Worm (Caenorhabditis elegans) whole organism, L3 larva: Measurements from ENCODE around the gene F12F6.1.

ENCODE experiments used
- ZK546.5 ChIP-seq: sonication (generic microtip); optimal IDR thresholded peaks from 2 replicates; lab custom pipeline; 2017; ENCODE audit warnings: missing biosample characterization, missing genetic modification characterization
- aly-2 ChIP-seq: fragments of 150-350 bp; optimal IDR thresholded peaks from 2 replicates; lab custom pipeline; 2014; ENCODE audit warnings: missing biosample characterization, missing genetic modification characterization
- ceh-16 ChIP-seq: sonication (generic microtip); optimal IDR thresholded peaks from 2 replicates; lab custom pipeline; 2017; ENCODE audit warnings: missing biosample characterization, missing genetic modification characterization
- ceh-28 ChIP-seq: fragments of 150-350 bp; optimal IDR thresholded peaks from 2 replicates; lab custom pipeline; 2014; ENCODE audit warnings: missing biosample characterization, missing genetic modification reagents, missing genetic modification characterization
- ceh-82 ChIP-seq: fragments of 150-350 bp; optimal IDR thresholded peaks from 2 replicates; lab custom pipeline; 2014; ENCODE audit warnings: missing biosample characterization, missing genetic modification characterization
- ceh-9 ChIP-seq: sonication (generic microtip); optimal IDR thresholded peaks from 2 replicates; lab custom pipeline; 2018; ENCODE audit warnings: missing biosample characterization, missing genetic modification characterization
- egl-27 ChIP-seq: sonication (generic microtip); optimal IDR thresholded peaks from 4 replicates; lab custom pipeline; 2017; ENCODE audit warnings: missing biosample characterization, missing genetic modification reagents, missing genetic modification characterization
- egl-5 ChIP-seq: fragments of 150-350 bp; optimal IDR thresholded peaks from 2 replicates; lab custom pipeline; 2017; ENCODE audit warnings: missing biosample characterization, missing genetic modification reagents, missing genetic modification characterization, inconsistent platforms
- elt-2 ChIP-seq: sonication (generic microtip); optimal IDR thresholded peaks from 2 replicates; lab custom pipeline; 2016; ENCODE audit warnings: missing genetic modification reagents, mild to moderate bottlenecking, missing genetic modification characterization, missing compliant biosample characterization
- elt-3 ChIP-seq, 3 experiments: fragments of 150-350 bp in 1 of 3; sonication (generic microtip) in 2 of 3; optimal IDR thresholded peaks; 2 replicates in 2 of 3; 4 replicates in 1 of 3; lab custom pipeline; 2014 to 2017; ENCODE audit warnings: missing biosample characterization in 3 of 3, missing genetic modification characterization in 3 of 3
- lin-15B ChIP-seq: fragments of 150-350 bp; optimal IDR thresholded peaks from 2 replicates; lab custom pipeline; 2014; ENCODE audit warnings: missing biosample characterization, missing genetic modification characterization
- lin-39 ChIP-seq: fragments of 150-350 bp; optimal IDR thresholded peaks from 2 replicates; lab custom pipeline; 2018; ENCODE audit warnings: missing biosample characterization, missing genetic modification reagents, missing genetic modification characterization
- mdl-1 ChIP-seq: fragments of 150-350 bp; optimal IDR thresholded peaks from 2 replicates; lab custom pipeline; 2014; ENCODE audit warnings: missing biosample characterization, missing genetic modification characterization
- mml-1 ChIP-seq: fragments of 150-350 bp; sonication (generic microtip); optimal IDR thresholded peaks from 3 replicates; lab custom pipeline; 2014; ENCODE audit warnings: missing biosample characterization, missing genetic modification characterization
- nfya-1 ChIP-seq: sonication (generic microtip); optimal IDR thresholded peaks from 2 replicates; lab custom pipeline; 2017; ENCODE audit warnings: missing genetic modification characterization, mild to moderate bottlenecking, missing compliant biosample characterization, antibody characterized with exemption, moderate library complexity; ENCODE audit not compliant: insufficient read depth
- nhr-11 ChIP-seq: fragments of 150-350 bp; optimal IDR thresholded peaks from 2 replicates; lab custom pipeline; 2014; ENCODE audit warnings: missing biosample characterization, missing genetic modification characterization
- nhr-237 ChIP-seq: fragments of 150-350 bp; optimal IDR thresholded peaks from 2 replicates; lab custom pipeline; 2014; ENCODE audit warnings: missing biosample characterization, missing genetic modification characterization
- nhr-25 ChIP-seq: sonication (generic microtip); optimal IDR thresholded peaks from 2 replicates; lab custom pipeline; 2017; ENCODE audit warnings: missing biosample characterization, missing genetic modification characterization
- nhr-28 ChIP-seq: fragments of 150-350 bp; optimal IDR thresholded peaks from 2 replicates; lab custom pipeline; 2014; ENCODE audit warnings: missing biosample characterization, missing genetic modification characterization
- nhr-43 ChIP-seq: sonication (generic microtip); optimal IDR thresholded peaks from 2 replicates; lab custom pipeline; 2016; ENCODE audit warnings: mild to moderate bottlenecking, missing genetic modification characterization, missing compliant biosample characterization; ENCODE audit not compliant: poor library complexity, severe bottlenecking
- nhr-77 ChIP-seq: fragments of 150-350 bp; optimal IDR thresholded peaks from 2 replicates; lab custom pipeline; 2014; ENCODE audit warnings: missing biosample characterization, missing genetic modification characterization
- pha-4 ChIP-seq: fragments of 150-350 bp; optimal IDR thresholded peaks from 2 replicates; lab custom pipeline; 2014; ENCODE audit warnings: missing biosample characterization, missing genetic modification reagents, missing genetic modification characterization
- pqm-1 ChIP-seq: fragments of 150-350 bp; optimal IDR thresholded peaks from 2 replicates; lab custom pipeline; 2017; ENCODE audit warnings: missing biosample characterization, missing genetic modification characterization, inconsistent platforms
- sea-2 ChIP-seq: fragments of 150-350 bp; sonication (generic microtip); optimal IDR thresholded peaks from 4 replicates; lab custom pipeline; 2014; ENCODE audit warnings: missing biosample characterization, missing genetic modification reagents, missing genetic modification characterization
- skn-1 ChIP-seq: fragments of 150-350 bp; optimal IDR thresholded peaks from 2 replicates; lab custom pipeline; 2014; ENCODE audit warnings: missing biosample characterization, missing genetic modification characterization
- snpc-4 ChIP-seq: fragments of 150-350 bp; optimal IDR thresholded peaks from 2 replicates; lab custom pipeline; 2014; ENCODE audit warnings: missing biosample characterization, missing genetic modification characterization
- zag-1 ChIP-seq: fragments of 150-350 bp; optimal IDR thresholded peaks from 2 replicates; lab custom pipeline; 2014; ENCODE audit warnings: missing biosample characterization, missing genetic modification characterization
- ztf-11 ChIP-seq: fragments of 150-350 bp; optimal IDR thresholded peaks from 2 replicates; lab custom pipeline; 2014; ENCODE audit warnings: missing biosample characterization, missing genetic modification characterization
- ztf-4 ChIP-seq: fragments of 150-350 bp; optimal IDR thresholded peaks from 2 replicates; lab custom pipeline; 2014; ENCODE audit warnings: missing biosample characterization, missing genetic modification characterization

Gene F12F6.1

DNA sequence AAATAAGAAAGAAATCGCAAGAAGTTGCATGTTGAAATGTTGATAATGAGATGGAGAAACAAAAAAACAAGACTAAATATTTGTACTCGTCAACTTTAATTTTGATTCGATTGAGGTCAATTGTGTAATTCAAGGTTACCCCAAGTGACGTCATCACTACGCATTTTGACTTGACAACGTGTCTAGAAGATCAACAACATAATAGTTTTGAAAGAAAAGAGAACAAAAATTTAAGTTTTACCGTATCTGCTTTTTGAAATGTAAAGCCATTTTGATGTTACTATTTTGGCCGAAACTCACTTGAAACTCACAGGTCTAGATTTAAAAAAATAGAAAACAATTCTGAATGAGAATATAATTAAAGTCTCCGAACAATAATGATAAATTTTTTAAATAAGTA, 37.2 kb downstream of the F12F6.1 start, which contains the start of gene dsl-5:
TSS of gene dsl-5 (minus strand) at position 101 of the 400 bp plus-strand sequence.
- TF ChIP-seq nhr-25 (tag; lab: Kevin White, UChicago) (peak; percentile 12), egl-5 (no peak)

DNA sequence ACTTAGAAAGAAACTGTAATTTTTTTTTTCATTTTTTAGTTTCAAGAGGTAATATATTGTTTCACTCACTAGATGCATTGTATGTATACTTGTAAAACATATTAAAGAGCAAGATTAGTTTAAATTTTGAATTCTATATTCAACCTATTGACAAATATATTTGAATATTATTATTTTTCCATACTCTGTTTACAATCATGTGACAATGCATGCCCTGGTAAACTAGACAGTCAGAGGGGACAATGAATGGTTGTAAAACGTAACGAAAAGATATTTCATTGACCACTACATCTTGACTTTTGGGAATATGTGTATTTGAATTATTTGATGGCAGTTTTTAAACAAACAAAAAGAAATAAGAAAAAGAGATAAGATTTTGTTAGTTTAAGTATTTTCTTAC, 38.6 kb downstream of the F12F6.1 start:
- no peak for TF ChIP-seq nhr-11 (tag; lab: Kevin White, UChicago)
- no peak for TF ChIP-seq ceh-28
- TF ChIP-seq pha-4 (tag; lab: Kevin White, UChicago), result peak; percentile 36

DNA sequence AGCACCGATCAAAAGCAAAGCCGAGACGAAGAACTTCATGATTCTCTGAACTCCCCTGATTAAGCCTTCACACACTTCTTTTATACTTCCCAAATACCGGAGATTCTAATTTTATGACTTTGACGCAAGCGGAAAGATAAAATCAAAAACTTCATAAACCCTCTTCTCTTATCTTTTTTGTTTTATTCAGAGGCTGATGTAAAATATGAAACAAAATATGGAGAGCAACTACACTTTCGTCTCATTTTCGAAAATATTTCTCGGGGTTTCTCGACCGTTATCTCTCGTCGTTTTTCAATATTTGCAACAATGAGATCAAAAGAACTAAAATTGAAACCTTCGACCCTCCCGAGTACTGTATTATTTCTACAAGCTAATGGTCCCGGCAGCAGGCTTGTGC, 39.3 kb downstream of the F12F6.1 start, which contains the start of gene lys-4:
TSS of gene lys-4 (minus strand) at position 115 of the 400 bp plus-strand sequence.
- TF ChIP-seq pqm-1 (tag; lab: Kevin White, UChicago) (peak; percentile 75), elt-2 (peak; percentile 82), skn-1 (tag; lab: Kevin White, UChicago) (no peak), nhr-77 (tag; lab: Kevin White, UChicago) (no peak), ceh-82 (tag; lab: Kevin White, UChicago) (no peak), ztf-4 (no peak), elt-3 (tag; optimal IDR thresholded peaks at IDR 0.05; lab: Kevin White, UChicago) (no peak), lin-39 (tag; lab: Kevin White, UChicago) (no peak), nhr-28 (tag; lab: Kevin White, UChicago) (no peak), nfya-1 (tag; lab: Kevin White, UChicago) (no peak), zag-1 (tag; lab: Kevin White, UChicago) (no peak), nhr-43 (no peak), lin-15B (no peak)

DNA sequence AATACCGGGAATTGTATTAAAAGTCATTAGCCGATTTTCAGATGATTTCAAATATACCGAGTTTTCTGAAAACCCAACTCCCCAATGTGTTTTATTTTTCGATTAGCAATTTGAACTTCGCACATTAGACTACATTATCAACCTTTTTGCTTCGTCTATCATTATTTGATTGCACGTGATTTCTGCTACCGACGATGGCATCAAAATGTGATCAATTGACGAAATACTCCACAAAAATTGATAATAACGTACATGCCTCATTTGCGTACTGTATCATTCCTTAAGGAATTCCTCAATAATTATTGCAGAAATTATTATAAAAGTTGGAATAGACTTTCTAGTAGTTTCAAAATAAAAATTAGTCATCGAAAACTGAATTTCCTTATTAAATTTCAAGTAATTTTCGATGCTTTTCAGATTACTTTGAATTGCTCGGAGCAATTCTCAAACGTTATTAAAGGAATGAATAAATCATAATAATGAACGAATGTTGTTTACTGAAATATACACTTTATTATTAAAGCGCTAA, 40.1 kb downstream of the F12F6.1 start:
- TF ChIP-seq pqm-1 (tag; lab: Kevin White, UChicago) (peak; percentile 74), nhr-237 (tag; lab: Kevin White, UChicago) (no peak), elt-2 (peak; percentile 77), ceh-9 (no peak), nhr-11 (tag; lab: Kevin White, UChicago) (no peak), pha-4 (tag; lab: Kevin White, UChicago) (peak; percentile 13), sea-2 (GFP tag; lab: Kevin White, UChicago) (no peak)
- TF ChIP-seq, all 47 proteins: peak for 3

DNA sequence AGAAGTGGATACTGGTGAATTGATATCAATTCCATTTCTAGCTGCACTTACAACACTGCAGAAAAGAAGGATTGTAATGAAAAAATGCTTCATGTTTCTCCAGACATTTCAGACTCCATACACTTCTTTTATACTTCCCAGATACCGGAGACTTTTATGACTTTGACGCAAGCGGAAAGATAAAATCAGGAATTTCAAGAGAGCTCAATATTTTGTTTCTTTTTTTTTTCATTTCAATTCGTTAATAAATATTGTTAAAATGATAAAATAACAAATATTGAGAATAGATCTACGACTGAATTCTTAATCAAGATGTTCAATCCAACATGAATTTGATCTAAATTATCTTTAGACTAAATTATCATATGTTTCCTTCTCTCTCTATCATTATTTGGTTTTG, 41.7 kb downstream of the F12F6.1 start, which contains the start of gene lys-5:
TSS of gene lys-5 (minus strand) at position 101 of the 400 bp plus-strand sequence.
- peak; percentile 7 for TF ChIP-seq elt-2
- no peak for TF ChIP-seq ceh-28
- TF ChIP-seq, all 47 proteins: peak for 1

DNA sequence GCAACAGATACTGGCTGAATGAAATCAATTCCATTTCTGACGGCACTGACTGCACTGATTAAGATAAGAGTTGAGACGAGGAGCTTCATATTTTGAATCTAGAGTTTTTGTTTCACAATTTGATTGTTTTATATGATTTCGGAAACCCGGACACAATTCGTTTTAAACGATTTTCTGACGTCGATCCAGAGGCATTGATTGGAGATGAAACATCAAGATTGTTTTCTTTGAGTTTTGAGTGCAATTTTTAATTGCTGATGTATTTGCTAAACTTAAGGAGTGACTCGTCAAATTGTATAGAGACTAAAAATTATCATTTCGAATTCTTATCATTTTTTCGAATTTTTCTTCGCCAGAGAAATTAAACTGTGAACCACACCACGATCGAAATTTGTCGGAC, 44.1 kb downstream of the F12F6.1 start, which contains the start of gene lys-6:
TSS of gene lys-6 (minus strand) at position 101 of the 400 bp plus-strand sequence.
- no peak for TF ChIP-seq mml-1 (tag; lab: Kevin White, UChicago)
- TF ChIP-seq pqm-1 (tag; lab: Kevin White, UChicago), result peak; percentile 29
- peak; percentile 7 for TF ChIP-seq elt-2
- TF ChIP-seq, all 47 proteins: peak for 2

DNA sequence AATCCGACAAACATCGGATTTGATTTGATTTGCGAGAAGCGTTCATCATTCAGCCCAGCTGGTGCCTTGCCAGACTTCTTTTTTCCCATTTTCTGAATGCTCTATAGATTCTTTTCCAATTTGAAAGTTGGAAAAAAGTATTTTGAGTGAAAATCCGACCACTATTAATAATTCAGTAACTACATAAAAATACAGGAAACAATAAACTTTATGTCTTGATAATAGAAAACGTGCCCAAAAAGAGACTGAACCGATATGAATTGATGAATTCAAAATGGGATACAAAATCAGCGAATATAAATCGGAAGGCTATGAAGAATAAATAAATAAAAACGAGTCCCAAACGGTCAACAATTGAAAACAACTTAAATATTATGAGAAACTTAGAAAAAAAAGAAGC, 48.0 kb downstream of the F12F6.1 start, which contains the start of gene F58B3.4:
TSS of gene F58B3.4 (minus strand) at position 101 of the 400 bp plus-strand sequence.
- TF ChIP-seq pha-4 (tag; lab: Kevin White, UChicago) (no peak), aly-2 (tag; lab: Kevin White, UChicago) (no peak), lin-39 (tag; lab: Kevin White, UChicago) (no peak), nhr-237 (tag; lab: Kevin White, UChicago) (no peak), ceh-28 (no peak), snpc-4 (tag; lab: Kevin White, UChicago) (no peak), mdl-1 (tag; lab: Kevin White, UChicago) (no peak), ztf-11 (tag; lab: Kevin White, UChicago) (no peak), egl-27 (tag; lab: Kevin White, UChicago) (no peak), ceh-16 (tag; lab: Kevin White, UChicago) (no peak), ZK546.5 (tag; lab: Kevin White, UChicago) (no peak)
